Fruit fly (Drosophila melanogaster) whole organism, adult: ENCODE measurements around the gene Trf4-1.

Experiments
- CG12768 ChIP-seq: fragments of 200-800 bp; sonication (Bioruptor generic); optimal IDR thresholded peaks from 2 replicates; lab custom pipeline; 2017; ENCODE audit warnings: missing biosample characterization, missing genetic modification characterization, mild to moderate bottlenecking, moderate library complexity, missing genetic modification reagents
- CG14711 ChIP-seq: fragments of 200-800 bp; sonication (Bioruptor generic); optimal IDR thresholded peaks from 2 replicates; lab custom pipeline; 2018; ENCODE audit warnings: missing biosample characterization, mild to moderate bottlenecking, missing genetic modification characterization, moderate library complexity
- CG33017 ChIP-seq: fragments of 200-800 bp; sonication (Bioruptor generic); optimal IDR thresholded peaks from 2 replicates; lab custom pipeline; 2018; ENCODE audit warnings: missing biosample characterization, mild to moderate bottlenecking, missing genetic modification characterization, moderate library complexity
- CG5204 ChIP-seq: fragments of 200-800 bp; sonication (Bioruptor generic); optimal IDR thresholded peaks from 2 replicates; lab custom pipeline; 2016; ENCODE audit warnings: missing biosample characterization, missing genetic modification characterization
- CG7045 ChIP-seq: fragments of 200-800 bp; sonication (Bioruptor generic); optimal IDR thresholded peaks from 2 replicates; lab custom pipeline; 2017; ENCODE audit warnings: missing biosample characterization, mild to moderate bottlenecking, missing genetic modification characterization
- CG7101 ChIP-seq: fragments of 200-800 bp; sonication (Bioruptor generic); optimal IDR thresholded peaks from 2 replicates; lab custom pipeline; 2018; ENCODE audit warnings: missing biosample characterization, mild to moderate bottlenecking, missing genetic modification characterization, moderate library complexity
- Clk ChIP-seq: fragments of 200-800 bp; sonication (Bioruptor generic); optimal IDR thresholded peaks from 2 replicates; lab custom pipeline; 2017; ENCODE audit warnings: missing biosample characterization, missing genetic modification characterization
- Crg-1 ChIP-seq: fragments of 200-800 bp; sonication (Bioruptor generic); optimal IDR thresholded peaks from 2 replicates; lab custom pipeline; 2016; ENCODE audit warnings: missing biosample characterization, missing genetic modification characterization
- Hr96 ChIP-seq: fragments of 200-800 bp; sonication (Bioruptor generic); optimal IDR thresholded peaks from 2 replicates; lab custom pipeline; 2016; ENCODE audit warnings: missing biosample characterization, missing genetic modification characterization
- Mnt ChIP-seq: fragments of 200-800 bp; sonication (Bioruptor generic); optimal IDR thresholded peaks from 2 replicates; lab custom pipeline; 2016; ENCODE audit warnings: missing biosample characterization, mild to moderate bottlenecking, missing genetic modification characterization
- bab1 ChIP-seq: fragments of 200-800 bp; sonication (Bioruptor generic); optimal IDR thresholded peaks from 3 replicates; lab custom pipeline; 2019; ENCODE audit warnings: missing biosample characterization, mild to moderate bottlenecking, missing genetic modification characterization, moderate library complexity
- cic ChIP-seq: fragments of 200-800 bp; sonication (Bioruptor generic); optimal IDR thresholded peaks from 2 replicates; lab custom pipeline; 2017; ENCODE audit warnings: missing biosample characterization, mild to moderate bottlenecking, missing genetic modification characterization, moderate library complexity
- cnc ChIP-seq, 2 experiments: fragments of >200 bp; optimal IDR thresholded peaks; 2 replicates each; lab custom pipeline; 2017
- kay ChIP-seq: fragments of 200-800 bp; sonication (Bioruptor generic); peaks from one replicate; lab custom pipeline; 2016; ENCODE audit warnings: missing biosample characterization, missing genetic modification characterization, borderline replicate concordance
- ovo ChIP-seq: fragments of 200-800 bp; sonication (Bioruptor generic); optimal IDR thresholded peaks from 2 replicates; lab custom pipeline; 2016; ENCODE audit warnings: missing biosample characterization, missing genetic modification characterization
- pad ChIP-seq: fragments of 200-800 bp; sonication (Bioruptor generic); optimal IDR thresholded peaks from 3 replicates; lab custom pipeline; 2017; ENCODE audit warnings: missing biosample characterization, missing genetic modification characterization, mild to moderate bottlenecking, moderate library complexity, missing genetic modification reagents
- tj ChIP-seq: fragments of 200-800 bp; sonication (Bioruptor generic); optimal IDR thresholded peaks from 3 replicates; lab custom pipeline; 2017; ENCODE audit warnings: missing biosample characterization, mild to moderate bottlenecking, missing genetic modification characterization, moderate library complexity
- toe ChIP-seq: fragments of 200-800 bp; sonication (Bioruptor generic); optimal IDR thresholded peaks from 2 replicates; lab custom pipeline; 2016; ENCODE audit warnings: missing biosample characterization, missing genetic modification characterization

Trf4-1 gene

dm6 chrX:8616280-8616679, 56.2 kb downstream of the Trf4-1 start:
- TF ChIP-seq CG7101 (no peak), CG14711 (no peak), cic (GFP tag; lab: Kevin White, UChicago) (no peak), CG7045 (GFP tag; lab: Kevin White, UChicago) (no peak), bab1 (GFP tag; lab: Kevin White, UChicago) (no peak), Mnt (GFP tag; lab: Kevin White, UChicago) (no peak), cnc (optimal IDR thresholded peaks at IDR 0.05; lab: Kevin White, UChicago) (no peak), CG5204 (GFP tag; lab: Kevin White, UChicago) (no peak), tj (GFP tag; lab: Kevin White, UChicago) (no peak), CG33017 (tag; lab: Kevin White, UChicago) (no peak), Hr96 (GFP tag; lab: Kevin White, UChicago) (no peak), pad (GFP tag; lab: Kevin White, UChicago) (no peak), Clk (GFP tag; lab: Kevin White, UChicago) (no peak), kay (no peak), toe (GFP tag; lab: Kevin White, UChicago) (no peak), ovo (GFP tag; lab: Kevin White, UChicago) (no peak), Crg-1 (GFP tag; lab: Kevin White, UChicago) (no peak)

DNA sequence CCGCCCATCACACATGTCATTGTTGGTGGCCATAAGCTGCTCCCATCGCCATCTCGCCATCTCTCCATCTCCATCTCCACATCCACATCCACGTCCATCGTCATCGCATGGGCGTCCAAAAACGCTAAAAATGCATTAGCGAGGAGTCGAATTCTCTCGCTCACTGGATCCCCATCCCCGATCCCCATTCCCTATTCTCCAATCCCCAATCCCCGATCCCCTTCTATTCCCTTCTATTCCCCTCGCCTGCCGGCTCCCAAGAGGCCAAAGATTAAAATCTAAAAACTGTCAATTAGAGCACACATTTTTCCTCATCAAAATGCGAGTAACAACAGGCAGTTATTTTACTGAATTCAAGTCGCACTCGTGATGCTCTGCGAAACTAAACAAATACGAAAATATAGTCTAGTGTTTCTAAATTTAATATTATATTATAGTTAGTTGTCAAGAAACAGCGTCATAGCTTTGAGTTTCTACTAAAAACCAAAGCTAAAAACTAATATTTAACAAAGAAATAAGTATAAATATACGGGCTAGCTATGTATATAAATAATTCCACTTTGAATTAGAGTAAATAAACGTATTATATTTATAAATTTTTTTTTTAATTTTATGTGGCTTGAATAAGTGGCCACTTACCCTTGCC, 56.8 kb downstream of the Trf4-1 start:
- TF ChIP-seq kay = no peak
- no peak for TF ChIP-seq tj (GFP tag; lab: Kevin White, UChicago)
- TF ChIP-seq CG7101 = no peak
- no peak for TF ChIP-seq bab1 (GFP tag; lab: Kevin White, UChicago)
- no peak for TF ChIP-seq ovo (GFP tag; lab: Kevin White, UChicago)
- no peak for TF ChIP-seq CG33017 (tag; lab: Kevin White, UChicago)
- no peak for TF ChIP-seq pad (GFP tag; lab: Kevin White, UChicago)
- TF ChIP-seq toe (GFP tag; lab: Kevin White, UChicago) = no peak
- no peak for TF ChIP-seq CG5204 (GFP tag; lab: Kevin White, UChicago)
- TF ChIP-seq cic (GFP tag; lab: Kevin White, UChicago) = no peak
- no peak for TF ChIP-seq CG12768 (GFP tag; lab: Kevin White, UChicago)
- no peak for TF ChIP-seq Hr96 (GFP tag; lab: Kevin White, UChicago)
- TF ChIP-seq Mnt (GFP tag; lab: Kevin White, UChicago) = no peak
